In the genomic region with DNA sequence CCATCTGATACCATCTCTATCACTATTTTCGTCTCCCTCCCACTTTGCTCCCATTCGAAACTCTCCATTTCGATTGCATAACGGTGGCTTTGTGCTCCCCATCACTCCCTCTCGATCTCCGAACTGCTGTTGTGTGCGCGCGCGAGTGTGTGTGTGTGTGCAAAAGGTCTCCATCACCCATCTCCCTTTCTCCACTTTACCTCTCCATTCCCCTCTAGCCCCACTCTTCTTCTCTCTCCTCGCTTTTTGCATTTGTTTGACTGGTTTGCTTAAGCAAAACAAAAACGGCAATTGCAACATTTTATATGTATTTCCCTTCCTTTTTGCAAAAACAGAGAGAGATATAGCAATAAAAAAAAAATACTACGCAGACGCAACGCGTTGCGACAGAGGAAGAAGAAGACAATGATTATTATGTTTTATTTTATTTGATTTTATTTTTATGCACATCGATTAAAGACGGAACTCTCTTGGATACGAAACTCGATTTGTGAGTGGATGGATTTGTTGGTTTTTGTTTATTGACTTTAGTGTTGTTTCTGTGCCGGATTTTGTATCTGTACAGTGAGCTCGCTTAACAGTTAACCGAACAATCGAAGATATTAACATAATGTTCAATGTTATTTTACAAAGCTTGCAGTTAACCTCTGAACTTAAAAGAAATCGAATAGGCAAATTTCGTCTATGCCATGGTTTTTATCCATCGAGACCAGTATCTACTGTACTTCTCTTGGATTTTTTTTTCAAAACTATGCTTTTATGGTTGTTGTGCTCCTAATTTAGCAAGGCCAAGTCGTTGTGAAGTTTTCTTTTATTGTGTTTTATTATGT, we compare ENCODE assay signal across 1 fruit fly cellular context.
TF ChIP-seq lines count a peak whose summit lies in the region.

No protein-coding gene starts in this region.

TF ChIP-seq in whole organism, embryonic, 481 proteins besides CTCF, POLR2A, EP300 and RAD21 (continued from another document and continues in another):
- TF ChIP-seq CG15269 (tag; optimal IDR thresholded peaks at IDR 0.05; lab: Kevin White, UChicago) = peak; percentile 78
- peak; percentile 65 for TF ChIP-seq PHDP (tag; optimal IDR thresholded peaks at IDR 0.05; lab: Kevin White, UChicago)
- TF ChIP-seq CG6791 (GFP tag; IDR thresholded peaks at IDR 0.05; lab: Robert Waterston, UW; ENCODE audit: partially characterized antibody) = no peak
- TF ChIP-seq CG7556 (GFP tag; optimal IDR thresholded peaks at IDR 0.05; lab: Kevin White, UChicago) = peak; percentile 50
- TF ChIP-seq gro (GFP tag; optimal IDR thresholded peaks at IDR 0.05; lab: Kevin White, UChicago) = peak; percentile 79
- TF ChIP-seq gfzf (GFP tag; optimal IDR thresholded peaks at IDR 0.05; lab: Kevin White, UChicago) = no peak
- no peak for TF ChIP-seq trh (GFP tag; optimal IDR thresholded peaks at IDR 0.05; lab: Kevin White, UChicago)
- no peak for TF ChIP-seq D (optimal IDR thresholded peaks at IDR 0.05; lab: Kevin White, UChicago)
- TF ChIP-seq D (GFP tag; optimal IDR thresholded peaks at IDR 0.05; lab: Kevin White, UChicago) = no peak
- no peak for TF ChIP-seq abd-A (tag; optimal IDR thresholded peaks at IDR 0.05; lab: Kevin White, UChicago)
- peak; percentile 45 for TF ChIP-seq mirr (GFP tag; optimal IDR thresholded peaks at IDR 0.05; lab: Kevin White, UChicago)
- TF ChIP-seq Lpt (GFP tag; optimal IDR thresholded peaks at IDR 0.05; lab: Kevin White, UChicago) = no peak
- TF ChIP-seq CG14710 (tag; optimal IDR thresholded peaks at IDR 0.05; lab: Kevin White, UChicago) = peak; percentile 16
- peak; percentile 15 for TF ChIP-seq Max (GFP tag; optimal IDR thresholded peaks at IDR 0.05; lab: Kevin White, UChicago)
- no peak for TF ChIP-seq C15 (GFP tag; IDR thresholded peaks at IDR 0.05; lab: Robert Waterston, UW)
- TF ChIP-seq CG12942 (GFP tag; optimal IDR thresholded peaks at IDR 0.05; lab: Kevin White, UChicago) = peak; percentile 42
- TF ChIP-seq ind (GFP tag; optimal IDR thresholded peaks at IDR 0.05; lab: Kevin White, UChicago) = peak; percentile 72
- peak; percentile 68 for TF ChIP-seq CG2712 (tag; optimal IDR thresholded peaks at IDR 0.05; lab: Kevin White, UChicago)
- TF ChIP-seq CG17612 (GFP tag; IDR thresholded peaks at IDR 0.05; lab: Robert Waterston, UW) = peak; percentile 52; the same call in 1 of the 2 replicates
- no peak for TF ChIP-seq ato (GFP tag; IDR thresholded peaks at IDR 0.05; lab: Robert Waterston, UW; ENCODE audit: partially characterized antibody)
- TF ChIP-seq Adf1 (GFP tag; IDR thresholded peaks at IDR 0.05; lab: Robert Waterston, UW) = peak; percentile 24; the same call in 1 of the 2 replicates
- no peak for TF ChIP-seq kay (GFP tag; optimal IDR thresholded peaks at IDR 0.05; lab: Kevin White, UChicago)
- no peak for TF ChIP-seq CG12236 (GFP tag; optimal IDR thresholded peaks at IDR 0.05; lab: Kevin White, UChicago)
- peak; percentile 48; the same call in 1 of the 2 replicates for TF ChIP-seq CG8765 (GFP tag; IDR thresholded peaks at IDR 0.05; lab: Robert Waterston, UW)
- no peak for TF ChIP-seq toy (GFP tag; IDR thresholded peaks at IDR 0.05; lab: Robert Waterston, UW)
- no peak for TF ChIP-seq GATAe (GFP tag; conservative IDR thresholded peaks at IDR 0.05; lab: Robert Waterston, UW)
- peak; percentile 25; the same call in 1 of the 2 replicates for TF ChIP-seq CG5953 (GFP tag; IDR thresholded peaks at IDR 0.05; lab: Robert Waterston, UW)
- TF ChIP-seq BEAF-32 (GFP tag; optimal IDR thresholded peaks at IDR 0.05; lab: Kevin White, UChicago) = no peak
- peak; percentile 33 for TF ChIP-seq CG7928 (GFP tag; optimal IDR thresholded peaks at IDR 0.05; lab: Kevin White, UChicago)
- TF ChIP-seq CG17912 (GFP tag; optimal IDR thresholded peaks at IDR 0.05; lab: Kevin White, UChicago) = peak; percentile 37
- no peak for TF ChIP-seq CG6765 (GFP tag; optimal IDR thresholded peaks at IDR 0.05; lab: Kevin White, UChicago)
- no peak for TF ChIP-seq ssp (GFP tag; IDR thresholded peaks at IDR 0.05; lab: Robert Waterston, UW)
- peak; percentile 57; the same call in 1 of the 2 replicates for TF ChIP-seq ranshi (GFP tag; IDR thresholded peaks at IDR 0.05; lab: Robert Waterston, UW)
- peak; percentile 78 for TF ChIP-seq CG14441 (GFP tag; IDR thresholded peaks at IDR 0.05; lab: Robert Waterston, UW)
- TF ChIP-seq p53 (GFP tag; optimal IDR thresholded peaks at IDR 0.05; lab: Kevin White, UChicago) = no peak
- peak; percentile 47 for TF ChIP-seq HHEX (GFP tag; optimal IDR thresholded peaks at IDR 0.05; lab: Kevin White, UChicago)
- TF ChIP-seq CG9876 (GFP tag; optimal IDR thresholded peaks at IDR 0.05; lab: Kevin White, UChicago) = peak; percentile 16
- no peak for TF ChIP-seq ro (GFP tag; IDR thresholded peaks at IDR 0.05; lab: Robert Waterston, UW)
- peak; percentile 76 for TF ChIP-seq tgo (GFP tag; IDR thresholded peaks at IDR 0.05; lab: Robert Waterston, UW)
- TF ChIP-seq gce (GFP tag; IDR thresholded peaks at IDR 0.05; lab: Robert Waterston, UW) = 0 out of 3 replicates have a peak, but pooled peaks have one; percentile 9
- no peak for TF ChIP-seq CG30020 (tag; optimal IDR thresholded peaks at IDR 0.05; lab: Kevin White, UChicago)
- TF ChIP-seq CG31365 (tag; optimal IDR thresholded peaks at IDR 0.05; lab: Kevin White, UChicago) = peak; percentile 31
- TF ChIP-seq CG4424 (GFP tag; optimal IDR thresholded peaks at IDR 0.05; lab: Kevin White, UChicago) = peak; percentile 55
- TF ChIP-seq Bdp1 (GFP tag; optimal IDR thresholded peaks at IDR 0.05; lab: Kevin White, UChicago) = peak; percentile 40
- peak; percentile 10 for TF ChIP-seq Deaf1 (tag; optimal IDR thresholded peaks at IDR 0.05; lab: Kevin White, UChicago)
- TF ChIP-seq vnd (GFP tag; IDR thresholded peaks at IDR 0.05; lab: Robert Waterston, UW; ENCODE audit: partially characterized antibody) = no peak
- no peak for TF ChIP-seq pita (GFP tag; optimal IDR thresholded peaks at IDR 0.05; lab: Kevin White, UChicago)
- peak; percentile 46 for TF ChIP-seq CG5245 (GFP tag; optimal IDR thresholded peaks at IDR 0.05; lab: Kevin White, UChicago)
- TF ChIP-seq mld (GFP tag; IDR thresholded peaks at IDR 0.05; lab: Robert Waterston, UW; ENCODE audit: partially characterized antibody) = no peak
- TF ChIP-seq seq (GFP tag; IDR thresholded peaks at IDR 0.05; lab: Robert Waterston, UW) = peak; percentile 17; the same call in 1 of the 2 replicates
- TF ChIP-seq CG15514 (GFP tag; optimal IDR thresholded peaks at IDR 0.05; lab: Kevin White, UChicago) = peak; percentile 48
- TF ChIP-seq gt (GFP tag; IDR thresholded peaks at IDR 0.05; lab: Robert Waterston, UW) = peak; percentile 36; the same call in 1 of the 2 replicates
- TF ChIP-seq CG4854 (GFP tag; optimal IDR thresholded peaks at IDR 0.05; lab: Kevin White, UChicago) = peak; percentile 40
- TF ChIP-seq CG7271 (tag; optimal IDR thresholded peaks at IDR 0.05; lab: Kevin White, UChicago) = no peak
- TF ChIP-seq da (GFP tag; optimal IDR thresholded peaks at IDR 0.05; lab: Kevin White, UChicago) = no peak
- peak; percentile 35 for TF ChIP-seq CG10267 (tag; optimal IDR thresholded peaks at IDR 0.05; lab: Kevin White, UChicago)
- no peak for TF ChIP-seq CG11560 (tag; IDR thresholded peaks at IDR 0.05; lab: Robert Waterston, UW)
- TF ChIP-seq CG8290 (GFP tag; optimal IDR thresholded peaks at IDR 0.05; lab: Kevin White, UChicago) = no peak
- TF ChIP-seq CG8290 (tag; optimal IDR thresholded peaks at IDR 0.05; lab: Kevin White, UChicago) = peak in 1 of 2 experiments; percentile 93
- TF ChIP-seq CG13775 (GFP tag; optimal IDR thresholded peaks at IDR 0.05; lab: Kevin White, UChicago) = peak; percentile 42
- TF ChIP-seq CG4282 (GFP tag; optimal IDR thresholded peaks at IDR 0.05; lab: Kevin White, UChicago) = no peak
- TF ChIP-seq ftz-f1 (GFP tag; optimal IDR thresholded peaks at IDR 0.05; lab: Kevin White, UChicago) = no peak
- TF ChIP-seq CG34224 (GFP tag; IDR thresholded peaks at IDR 0.05; lab: Robert Waterston, UW; ENCODE audit: partially characterized antibody) = no peak
- TF ChIP-seq CG4404 (GFP tag; IDR thresholded peaks at IDR 0.05; lab: Robert Waterston, UW) = no peak; the same call in 1 of the 2 replicates
- peak; percentile 65 for TF ChIP-seq CG12219 (GFP tag; optimal IDR thresholded peaks at IDR 0.05; lab: Kevin White, UChicago)
- peak; percentile 66 for TF ChIP-seq mam (GFP tag; optimal IDR thresholded peaks at IDR 0.05; lab: Kevin White, UChicago)
- no peak for TF ChIP-seq CG16813 (GFP tag; IDR thresholded peaks at IDR 0.05; lab: Robert Waterston, UW; ENCODE audit: partially characterized antibody)
- no peak for TF ChIP-seq Vsx1 (GFP tag; optimal IDR thresholded peaks at IDR 0.05; lab: Kevin White, UChicago)
- peak; percentile 26 for TF ChIP-seq slp2 (GFP tag; optimal IDR thresholded peaks at IDR 0.05; lab: Kevin White, UChicago)
- TF ChIP-seq pros (GFP tag; optimal IDR thresholded peaks at IDR 0.05; lab: Kevin White, UChicago) = no peak
- peak; percentile 52; the same call in 1 of the 2 replicates for TF ChIP-seq ara (GFP tag; IDR thresholded peaks at IDR 0.05; lab: Robert Waterston, UW)
- peak; percentile 57 for TF ChIP-seq CG10147 (GFP tag; optimal IDR thresholded peaks at IDR 0.05; lab: Kevin White, UChicago)
- peak; percentile 25 for TF ChIP-seq exex (tag; optimal IDR thresholded peaks at IDR 0.05; lab: Kevin White, UChicago)
- TF ChIP-seq CG1832 (GFP tag; optimal IDR thresholded peaks at IDR 0.05; lab: Kevin White, UChicago) = no peak
- no peak for TF ChIP-seq kah (GFP tag; optimal IDR thresholded peaks at IDR 0.05; lab: Kevin White, UChicago)
- peak; percentile 32; the same call in 1 of the 2 replicates for TF ChIP-seq MBD-R2 (GFP tag; IDR thresholded peaks at IDR 0.05; lab: Robert Waterston, UW)
- TF ChIP-seq ewg (GFP tag; optimal IDR thresholded peaks at IDR 0.05; lab: Kevin White, UChicago) = peak; percentile 10
- TF ChIP-seq CG11398 (GFP tag; optimal IDR thresholded peaks at IDR 0.05; lab: Kevin White, UChicago) = peak; percentile 53
- peak; percentile 84 for TF ChIP-seq lab (GFP tag; optimal IDR thresholded peaks at IDR 0.05; lab: Kevin White, UChicago)
- no peak for TF ChIP-seq Trl (optimal IDR thresholded peaks at IDR 0.05; lab: Kevin White, UChicago)
- peak; percentile 56 for TF ChIP-seq Trl (GFP tag; optimal IDR thresholded peaks at IDR 0.05; lab: Kevin White, UChicago)
- peak; percentile 22 for TF ChIP-seq CG18764 (GFP tag; optimal IDR thresholded peaks at IDR 0.05; lab: Kevin White, UChicago)
- TF ChIP-seq zfh2 (GFP tag; optimal IDR thresholded peaks at IDR 0.05; lab: Kevin White, UChicago) = peak; percentile 77
- peak; percentile 6 for TF ChIP-seq CG4707 (GFP tag; optimal IDR thresholded peaks at IDR 0.05; lab: Kevin White, UChicago)
- TF ChIP-seq CG30431 (GFP tag; optimal IDR thresholded peaks at IDR 0.05; lab: Kevin White, UChicago) = peak; percentile 21
- TF ChIP-seq Chrac-16 (GFP tag; optimal IDR thresholded peaks at IDR 0.05; lab: Kevin White, UChicago) = peak; percentile 67
- peak; percentile 77; the same call in 1 of the 2 replicates for TF ChIP-seq vvl (GFP tag; IDR thresholded peaks at IDR 0.05; lab: Robert Waterston, UW)
- peak in 1 of 2 experiments; percentile 22 for TF ChIP-seq Hr78 (GFP tag; optimal IDR thresholded peaks at IDR 0.05; lab: Kevin White, UChicago)
- no peak for TF ChIP-seq CG32767 (GFP tag; IDR thresholded peaks at IDR 0.05; lab: Robert Waterston, UW)
- peak; percentile 38 for TF ChIP-seq D19A (tag; optimal IDR thresholded peaks at IDR 0.05; lab: Kevin White, UChicago)
- peak; percentile 74 for TF ChIP-seq CG3847 (GFP tag; IDR thresholded peaks at IDR 0.05; lab: Robert Waterston, UW)
- TF ChIP-seq E2f2 (GFP tag; IDR thresholded peaks at IDR 0.05; lab: Robert Waterston, UW) = peak; percentile 31; the same call in 1 of the 2 replicates
- peak; percentile 61 for TF ChIP-seq Sox102F (GFP tag; optimal IDR thresholded peaks at IDR 0.05; lab: Kevin White, UChicago)
- TF ChIP-seq Aef1 (GFP tag; IDR thresholded peaks at IDR 0.05; lab: Robert Waterston, UW) = peak; percentile 67; the same call in 2 of the 3 replicates
- peak; percentile 30 for TF ChIP-seq CG18476 (GFP tag; optimal IDR thresholded peaks at IDR 0.05; lab: Kevin White, UChicago)
- no peak for TF ChIP-seq insv (GFP tag; optimal IDR thresholded peaks at IDR 0.05; lab: Kevin White, UChicago)
- no peak for TF ChIP-seq CG2199 (GFP tag; IDR thresholded peaks at IDR 0.05; lab: Robert Waterston, UW)
- TF ChIP-seq slou (GFP tag; optimal IDR thresholded peaks at IDR 0.05; lab: Kevin White, UChicago) = peak; percentile 14
- peak; percentile 67 for TF ChIP-seq HLH3B (GFP tag; IDR thresholded peaks at IDR 0.05; lab: Robert Waterston, UW)
- peak; percentile 47 for TF ChIP-seq Fer2 (tag; optimal IDR thresholded peaks at IDR 0.05; lab: Kevin White, UChicago)
- no peak for TF ChIP-seq CG8478 (optimal IDR thresholded peaks at IDR 0.05; lab: Kevin White, UChicago)
- TF ChIP-seq CG2202 (tag; optimal IDR thresholded peaks at IDR 0.05; lab: Kevin White, UChicago) = no peak
- peak; percentile 31 to 64 for TF ChIP-seq chif (GFP tag; optimal IDR thresholded peaks at IDR 0.05; lab: Kevin White, UChicago)
- peak; percentile 73 for TF ChIP-seq fd3F (GFP tag; optimal IDR thresholded peaks at IDR 0.05; lab: Kevin White, UChicago)
- TF ChIP-seq CG8281 (tag; optimal IDR thresholded peaks at IDR 0.05; lab: Kevin White, UChicago) = no peak
- TF ChIP-seq H2.0 (GFP tag; IDR thresholded peaks at IDR 0.05; lab: Robert Waterston, UW) = peak; percentile 68
- peak; percentile 76 for TF ChIP-seq al (GFP tag; IDR thresholded peaks at IDR 0.05; lab: Robert Waterston, UW)
- TF ChIP-seq dati (GFP tag; IDR thresholded peaks at IDR 0.05; lab: Robert Waterston, UW) = peak; percentile 50; the same call in 1 of the 2 replicates
- TF ChIP-seq HmgZ (tag; optimal IDR thresholded peaks at IDR 0.05; lab: Kevin White, UChicago) = peak; percentile 70
- TF ChIP-seq CG11696 (GFP tag; IDR thresholded peaks at IDR 0.05; lab: Robert Waterston, UW) = peak; percentile 36; the same call in 1 of the 2 replicates
- peak; percentile 68 for TF ChIP-seq sisA (GFP tag; IDR thresholded peaks at IDR 0.05; lab: Robert Waterston, UW)
- peak; percentile 79 for TF ChIP-seq her (GFP tag; optimal IDR thresholded peaks at IDR 0.05; lab: Kevin White, UChicago)
- TF ChIP-seq CG15601 (tag; optimal IDR thresholded peaks at IDR 0.05; lab: Kevin White, UChicago) = peak; percentile 26
- TF ChIP-seq Scr (GFP tag; IDR thresholded peaks at IDR 0.05; lab: Robert Waterston, UW; ENCODE audit: partially characterized antibody) = no peak
- TF ChIP-seq CG14050 (GFP tag; IDR thresholded peaks at IDR 0.05; lab: Robert Waterston, UW) = peak; percentile 55; the same call in 2 of the 3 replicates
- TF ChIP-seq Asciz (GFP tag; optimal IDR thresholded peaks at IDR 0.05; lab: Kevin White, UChicago) = peak; percentile 38
- TF ChIP-seq CG34422 (GFP tag; IDR thresholded peaks at IDR 0.05; lab: Robert Waterston, UW) = peak; percentile 51; the same call in 2 of the 3 replicates
- no peak for TF ChIP-seq jigr1 (GFP tag; IDR thresholded peaks at IDR 0.05; lab: Robert Waterston, UW)
- peak; percentile 79 for TF ChIP-seq Dek (tag; optimal IDR thresholded peaks at IDR 0.05; lab: Kevin White, UChicago)
